Worm (Caenorhabditis elegans) whole organism, L4/young adult: Measurements from ENCODE around the gene bcl-7.

Experiments used
- W03F9.2 ChIP-seq: fragments of 150-350 bp; optimal IDR thresholded peaks from 2 replicates; lab custom pipeline; 2014; ENCODE audit warnings: missing biosample characterization, missing genetic modification characterization
- dao-5 ChIP-seq: sonication (generic microtip); optimal IDR thresholded peaks from 2 replicates; lab custom pipeline; 2016; ENCODE audit warnings: missing genotype, missing genetic modification characterization, moderate library complexity, missing compliant biosample characterization
- him-1 ChIP-seq: sonication (generic microtip); optimal IDR thresholded peaks from 2 replicates; lab custom pipeline; 2016; ENCODE audit warnings: missing genotype, missing genetic modification reagents, missing genetic modification characterization, missing compliant biosample characterization

- TF ChIP-seq him-1 (no peak), dao-5 (no peak), W03F9.2 (tag; lab: Kevin White, UChicago) (no peak)
Observed at ce11 chrIII:5930659-5931058, 4.8 kb downstream of the bcl-7 start.
